Worm (Caenorhabditis elegans) whole organism, young adult: ENCODE results near the gene grk-1.

ENCODE experiments used
- B0035.1 ChIP-seq: sonication (generic microtip); optimal IDR thresholded peaks from 2 replicates; lab custom pipeline; 2016; ENCODE audit warnings: missing genetic modification characterization, mild to moderate bottlenecking, missing compliant biosample characterization, missing genotype, missing genetic modification reagents
- B0261.1 ChIP-seq: sonication (generic microtip); optimal IDR thresholded peaks from 2 replicates; lab custom pipeline; 2016; ENCODE audit warnings: mild to moderate bottlenecking, missing genetic modification characterization, moderate library complexity, missing compliant biosample characterization
- B0336.3 ChIP-seq: fragments of 200-800 bp; sonication (Bioruptor generic); IDR thresholded peaks from 2 replicates; pipeline ENCODE4 v1.3.6; 2022; ENCODE audit warnings: missing genetic modification characterization, missing compliant biosample characterization
- F10E7.11 ChIP-seq: sonication (generic microtip); optimal IDR thresholded peaks from 2 replicates; lab custom pipeline; 2017; ENCODE audit warnings: mild to moderate bottlenecking, missing genetic modification characterization, moderate library complexity, missing compliant biosample characterization
- F23B12.7 ChIP-seq: sonication (generic microtip); optimal IDR thresholded peaks from 2 replicates; lab custom pipeline; 2017; ENCODE audit warnings: missing genetic modification characterization, mild to moderate bottlenecking, missing compliant biosample characterization, antibody characterized with exemption, moderate library complexity; ENCODE audit not compliant: insufficient read depth
- F39B2.1 ChIP-seq: fragments of 200-800 bp; sonication (Bioruptor generic); IDR thresholded peaks from 2 replicates; pipeline ENCODE4 v1.3.6; 2022; ENCODE audit warnings: missing genetic modification reagents, missing genetic modification characterization, missing compliant biosample characterization
- F52B5.7 ChIP-seq: sonication (generic microtip); optimal IDR thresholded peaks from 2 replicates; lab custom pipeline; 2016; ENCODE audit warnings: mild to moderate bottlenecking, missing genetic modification characterization, missing compliant biosample characterization
- F57C9.4 ChIP-seq: sonication (generic microtip); optimal IDR thresholded peaks from 2 replicates; lab custom pipeline; 2017; ENCODE audit warnings: mild to moderate bottlenecking, missing genetic modification characterization, missing compliant biosample characterization
- T07F8.4 ChIP-seq: sonication (generic microtip); optimal IDR thresholded peaks from 2 replicates; lab custom pipeline; 2016; ENCODE audit warnings: mild to moderate bottlenecking, missing genetic modification characterization, moderate library complexity, missing compliant biosample characterization
- Y53F4B.3 ChIP-seq: fragments of 200-800 bp; sonication (Bioruptor generic); IDR thresholded peaks from 2 replicates; pipeline ENCODE4 v1.3.6; 2022; ENCODE audit warnings: missing genetic modification reagents, missing genetic modification characterization, missing compliant biosample characterization
- Y53G8AR.9 ChIP-seq: fragments of 200-800 bp; sonication (Bioruptor generic); conservative IDR thresholded peaks from 2 replicates; pipeline ENCODE4 v1.3.6; 2022; ENCODE audit warnings: missing genetic modification reagents, missing genetic modification characterization, missing compliant biosample characterization
- Y56A3A.18 ChIP-seq: fragments of 200-800 bp; sonication (Bioruptor generic); IDR thresholded peaks from 2 replicates; pipeline ENCODE4 v1.3.6; 2022; ENCODE audit warnings: missing genetic modification reagents, missing genetic modification characterization, missing compliant biosample characterization
- Y67H2A.10 ChIP-seq: fragments of 200-800 bp; sonication (Bioruptor generic); conservative IDR thresholded peaks from 2 replicates; pipeline ENCODE4 v1.3.6; 2022; ENCODE audit warnings: missing genetic modification reagents, missing genetic modification characterization, missing compliant biosample characterization
- Y95B8A.8 ChIP-seq: fragments of 200-800 bp; sonication (Bioruptor generic); IDR thresholded peaks from 2 replicates; pipeline ENCODE4 v1.3.6; 2022; ENCODE audit warnings: missing genetic modification reagents, missing genetic modification characterization, missing compliant biosample characterization
- aptf-3 ChIP-seq: fragments of 200-800 bp; sonication (Bioruptor generic); IDR thresholded peaks from 2 replicates; pipeline ENCODE4 v1.3.6; 2022; ENCODE audit warnings: missing genetic modification characterization, missing compliant biosample characterization
- atf-7 ChIP-seq: sonication (generic microtip); optimal IDR thresholded peaks from 2 replicates; lab custom pipeline; 2017; ENCODE audit warnings: mild to moderate bottlenecking, missing genetic modification characterization, missing compliant biosample characterization
- attf-6 ChIP-seq: fragments of 200-800 bp; sonication (Bioruptor generic); IDR thresholded peaks from 2 replicates; pipeline ENCODE4 v1.3.6; 2022; ENCODE audit warnings: missing genetic modification reagents, missing genetic modification characterization, missing compliant biosample characterization
- bed-1 ChIP-seq: fragments of 200-800 bp; sonication (Bioruptor generic); IDR thresholded peaks from 2 replicates; pipeline ENCODE4 v1.3.6; 2022; ENCODE audit warnings: missing genetic modification reagents, missing genetic modification characterization, missing compliant biosample characterization
- die-1 ChIP-seq: sonication (generic microtip); optimal IDR thresholded peaks from 2 replicates; lab custom pipeline; 2016; ENCODE audit warnings: missing genotype, mild to moderate bottlenecking, missing genetic modification characterization, missing compliant biosample characterization
- dpff-1 ChIP-seq: sonication (generic microtip); optimal IDR thresholded peaks from 2 replicates; lab custom pipeline; 2017; ENCODE audit warnings: mild to moderate bottlenecking, missing genetic modification characterization, missing compliant biosample characterization
- efl-1 ChIP-seq: fragments of 150-350 bp; optimal IDR thresholded peaks from 2 replicates; lab custom pipeline; 2014; ENCODE audit warnings: missing biosample characterization, missing genetic modification reagents, missing genetic modification characterization
- ets-4 ChIP-seq: fragments of 200-800 bp; sonication (Bioruptor generic); optimal IDR thresholded peaks from 2 replicates; lab custom pipeline; 2018; ENCODE audit warnings: mild to moderate bottlenecking, missing genetic modification characterization, missing compliant biosample characterization
- fkh-3 ChIP-seq: sonication (generic microtip); optimal IDR thresholded peaks from 2 replicates; lab custom pipeline; 2016; ENCODE audit warnings: mild to moderate bottlenecking, missing genetic modification characterization, missing compliant biosample characterization
- gei-17 ChIP-seq: fragments of 200-800 bp; sonication (Bioruptor generic); optimal IDR thresholded peaks from 2 replicates; lab custom pipeline; 2018; ENCODE audit warnings: mild to moderate bottlenecking, missing genetic modification characterization, missing compliant biosample characterization
- hmg-1.2 ChIP-seq: fragments of 200-800 bp; sonication (Bioruptor generic); IDR thresholded peaks from 2 replicates; pipeline ENCODE4 v1.3.6; 2022; ENCODE audit warnings: missing genetic modification reagents, missing genetic modification characterization, missing compliant biosample characterization
- hsf-1 ChIP-seq: fragments of 200-800 bp; sonication (Bioruptor generic); IDR thresholded peaks from 2 replicates; pipeline ENCODE4 v1.3.6; 2022; ENCODE audit warnings: missing genetic modification reagents, missing genetic modification characterization, missing compliant biosample characterization
- lag-1 ChIP-seq: fragments of 200-800 bp; sonication (Bioruptor generic); IDR thresholded peaks from 2 replicates; pipeline ENCODE4 v1.3.6; 2022; ENCODE audit warnings: missing genetic modification reagents, missing genetic modification characterization, missing compliant biosample characterization
- let-607 ChIP-seq, 2 experiments: fragments of 200-800 bp in 1 of 2; sonication (Bioruptor generic) in 1 of 2; sonication (generic microtip) in 1 of 2; optimal IDR thresholded peaks; 2 replicates each; lab custom pipeline; 2016 to 2018; ENCODE audit warnings: mild to moderate bottlenecking in 2 of 2, missing compliant biosample characterization in 2 of 2, missing genetic modification characterization in 2 of 2, moderate library complexity in 2 of 2, missing genotype in 1 of 2
- lin-26 ChIP-seq: fragments of 200-800 bp; sonication (Bioruptor generic); IDR thresholded peaks from 2 replicates; pipeline ENCODE4 v1.3.6; 2022; ENCODE audit warnings: missing genetic modification reagents, missing genetic modification characterization, missing compliant biosample characterization
- lir-1 ChIP-seq: fragments of 200-800 bp; sonication (Bioruptor generic); conservative IDR thresholded peaks from 2 replicates; pipeline ENCODE4 v1.3.6; 2022; ENCODE audit warnings: missing genetic modification reagents, missing genetic modification characterization, missing compliant biosample characterization
- lsl-1 ChIP-seq: fragments of 200-800 bp; sonication (Bioruptor generic); optimal IDR thresholded peaks from 2 replicates; lab custom pipeline; 2018; ENCODE audit warnings: mild to moderate bottlenecking, missing genetic modification characterization, moderate library complexity, missing compliant biosample characterization
- madf-10 ChIP-seq: sonication (generic microtip); optimal IDR thresholded peaks from 2 replicates; lab custom pipeline; 2016; ENCODE audit warnings: mild to moderate bottlenecking, missing genetic modification characterization, missing compliant biosample characterization
- mel-28 ChIP-seq: sonication (generic microtip); optimal IDR thresholded peaks from 2 replicates; lab custom pipeline; 2016; ENCODE audit warnings: borderline replicate concordance, mild to moderate bottlenecking, missing genetic modification characterization, missing compliant biosample characterization
- nfya-1 ChIP-seq: sonication (generic microtip); optimal IDR thresholded peaks from 2 replicates; lab custom pipeline; 2017; ENCODE audit warnings: antibody characterized with exemption, missing compliant biosample characterization, missing genetic modification characterization, borderline replicate concordance; ENCODE audit not compliant: insufficient read depth
- nfya-2 ChIP-seq: fragments of 200-800 bp; sonication (Bioruptor generic); IDR thresholded peaks from 2 replicates; pipeline ENCODE4 v1.3.6; 2022; ENCODE audit warnings: missing genetic modification reagents, missing genetic modification characterization, missing compliant biosample characterization
- nfyb-1 ChIP-seq: fragments of 200-800 bp; sonication (Bioruptor generic); IDR thresholded peaks from 2 replicates; pipeline ENCODE4 v1.3.6; 2022; ENCODE audit warnings: missing genetic modification reagents, missing genetic modification characterization, missing compliant biosample characterization
- pha-4 ChIP-seq: fragments of 150-350 bp; sonication (generic microtip); optimal IDR thresholded peaks from 2 replicates; lab custom pipeline; 2014; ENCODE audit warnings: missing biosample characterization, missing genetic modification reagents, missing genetic modification characterization
- rcor-1 ChIP-seq: fragments of 200-800 bp; sonication (Bioruptor generic); IDR thresholded peaks from 2 replicates; pipeline ENCODE4 v1.3.6; 2022; ENCODE audit warnings: missing genetic modification reagents, missing genetic modification characterization, missing compliant biosample characterization
- rpc-1 ChIP-seq, 2 experiments: fragments of 150-350 bp in 1 of 2; sonication (generic microtip) in 1 of 2; optimal IDR thresholded peaks; 2 replicates each; lab custom pipeline; 2014 to 2018; ENCODE audit warnings: missing biosample characterization in 1 of 2, missing genetic modification characterization in 1 of 2, missing genetic modification reagents in 1 of 2, missing genotype in 1 of 2
- snpc-1.1 ChIP-seq: sonication (generic microtip); optimal IDR thresholded peaks from 2 replicates; lab custom pipeline; 2017; ENCODE audit warnings: missing genetic modification characterization, mild to moderate bottlenecking, missing compliant biosample characterization, antibody characterized with exemption, moderate library complexity, missing genotype, missing genetic modification reagents; ENCODE audit not compliant: insufficient read depth
- snpc-1.3 ChIP-seq: sonication (generic microtip); optimal IDR thresholded peaks from 2 replicates; lab custom pipeline; 2017; ENCODE audit warnings: missing genetic modification characterization, mild to moderate bottlenecking, missing compliant biosample characterization, antibody characterized with exemption, moderate library complexity, missing genotype, missing genetic modification reagents; ENCODE audit not compliant: insufficient read depth
- snpc-4 ChIP-seq, 5 experiments: fragments of 150-350 bp in 1 of 5; sonication (generic microtip) in 4 of 5; optimal IDR thresholded peaks; 2 replicates each; lab custom pipeline; 2014 to 2018; ENCODE audit warnings: missing genetic modification characterization in 5 of 5, missing biosample characterization in 3 of 5, antibody characterized with exemption in 2 of 5, mild to moderate bottlenecking in 2 of 5, missing compliant biosample characterization in 2 of 5, missing genotype in 2 of 5, moderate library complexity in 2 of 5, missing genetic modification reagents in 1 of 5
- tlf-1 ChIP-seq: fragments of 200-800 bp; sonication (Bioruptor generic); optimal IDR thresholded peaks from 2 replicates; lab custom pipeline; 2018; ENCODE audit warnings: mild to moderate bottlenecking, missing genetic modification characterization, missing compliant biosample characterization
- unc-62 ChIP-seq: fragments of 150-350 bp; optimal IDR thresholded peaks from 2 replicates; lab custom pipeline; 2014; ENCODE audit warnings: missing biosample characterization, missing genetic modification reagents, missing genetic modification characterization
- ztf-28 ChIP-seq: fragments of 200-800 bp; sonication (Bioruptor generic); IDR thresholded peaks from 2 replicates; pipeline ENCODE4 v1.3.6; 2022; ENCODE audit warnings: missing genetic modification reagents, missing genetic modification characterization, missing compliant biosample characterization
- ztf-3 ChIP-seq: fragments of 200-800 bp; sonication (Bioruptor generic); optimal IDR thresholded peaks from 2 replicates; lab custom pipeline; 2018; ENCODE audit warnings: mild to moderate bottlenecking, missing genetic modification characterization, missing compliant biosample characterization

The grk-1 gene

DNA sequence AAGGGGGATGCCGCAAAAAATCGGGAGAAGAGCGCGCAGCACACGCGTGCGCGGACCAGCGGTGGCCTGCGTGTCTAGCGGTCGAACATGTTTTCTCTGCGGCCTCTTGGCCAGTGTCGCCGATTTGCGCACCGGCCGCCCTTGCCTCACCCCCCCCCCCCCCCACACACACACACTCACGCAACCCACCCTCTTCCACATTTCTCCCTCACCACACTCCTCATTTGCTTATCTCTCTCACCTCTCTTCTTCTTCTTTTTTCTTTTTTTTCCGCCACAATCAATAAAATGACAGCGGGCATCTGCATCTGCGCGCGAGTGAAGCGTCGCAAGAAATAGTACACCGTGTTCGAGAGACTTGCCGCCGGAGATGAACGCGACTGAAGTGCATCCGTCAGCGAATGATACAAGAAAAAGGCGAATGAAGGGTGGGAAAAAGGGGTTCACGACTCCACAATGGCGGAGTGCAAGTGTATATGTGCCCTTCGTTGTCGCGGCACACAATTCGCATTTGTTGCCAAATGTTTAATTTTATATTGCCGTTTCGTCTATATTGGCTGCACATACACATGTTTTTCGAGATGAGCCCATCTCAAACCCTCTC, 692 bp upstream of the grk-1 start (continued):
- TF ChIP-seq snpc-4 (GFP tag; optimal IDR thresholded peaks at IDR 0.05; lab: Kevin White, UChicago) = no peak
- no peak for TF ChIP-seq snpc-4 (tag; optimal IDR thresholded peaks at IDR 0.05; lab: Kevin White, UChicago)
- TF ChIP-seq die-1 (tag; lab: Kevin White, UChicago) = no peak
- TF ChIP-seq snpc-1.3 = peak; percentile 14
- TF ChIP-seq pha-4 (tag; lab: Kevin White, UChicago) = no peak
- TF ChIP-seq atf-7 = peak; percentile 44
- no peak for TF ChIP-seq F39B2.1 (GFP tag; lab: Robert Waterston, UW)
- TF ChIP-seq ztf-3 (GFP tag; lab: Kevin White, UChicago) = no peak
- no peak for TF ChIP-seq Y67H2A.10
- TF ChIP-seq lin-26 (GFP tag; lab: Robert Waterston, UW) = 0 out of 2 replicates have a peak, but pooled peaks have one; percentile 33
- TF ChIP-seq bed-1 (GFP tag; lab: Robert Waterston, UW) = no peak
- peak; percentile 73 for TF ChIP-seq hmg-1.2 (GFP tag; lab: Robert Waterston, UW)
- no peak for TF ChIP-seq Y53F4B.3 (GFP tag; lab: Robert Waterston, UW)
- TF ChIP-seq let-607 (tag; optimal IDR thresholded peaks at IDR 0.05; lab: Kevin White, UChicago) = no peak
- no peak for TF ChIP-seq lsl-1 (GFP tag; lab: Kevin White, UChicago)
- TF ChIP-seq madf-10 (tag; lab: Kevin White, UChicago) = no peak
- no peak for TF ChIP-seq rpc-1 (optimal IDR thresholded peaks at IDR 0.05; lab: Kevin White, UChicago)
- no peak for TF ChIP-seq rpc-1 (tag; optimal IDR thresholded peaks at IDR 0.05; lab: Kevin White, UChicago)
- no peak for TF ChIP-seq T07F8.4 (tag; lab: Kevin White, UChicago)
- peak; percentile 69 for TF ChIP-seq gei-17 (GFP tag; lab: Kevin White, UChicago)
- TF ChIP-seq Y53G8AR.9 = no peak
- TF ChIP-seq dpff-1 (tag; lab: Kevin White, UChicago) = no peak
- no peak for TF ChIP-seq unc-62 (GFP tag; lab: Kevin White, UChicago)
- no peak for TF ChIP-seq nfya-2 (GFP tag; lab: Robert Waterston, UW)
- TF ChIP-seq lag-1 (GFP tag; lab: Robert Waterston, UW) = no peak
- TF ChIP-seq F52B5.7 (tag; lab: Kevin White, UChicago) = no peak
- no peak for TF ChIP-seq ets-4 (GFP tag; lab: Kevin White, UChicago)
- no peak for TF ChIP-seq nfya-1 (tag; lab: Kevin White, UChicago)
- TF ChIP-seq F10E7.11 (tag; lab: Kevin White, UChicago) = no peak
- no peak for TF ChIP-seq Y95B8A.8 (GFP tag; lab: Robert Waterston, UW)
- TF ChIP-seq nfyb-1 (GFP tag; lab: Robert Waterston, UW) = peak; percentile 79; the same call in 1 of the 2 replicates
- TF ChIP-seq B0035.1 (tag; lab: Kevin White, UChicago) = no peak
- 0 out of 2 replicates have a peak, but pooled peaks have one; percentile 43 for TF ChIP-seq Y56A3A.18 (GFP tag; lab: Robert Waterston, UW)
- TF ChIP-seq rcor-1 = peak; percentile 41; the same call in 1 of the 2 replicates
- no peak for TF ChIP-seq mel-28 (tag; lab: Kevin White, UChicago)
- TF ChIP-seq attf-6 = no peak
- TF ChIP-seq efl-1 = no peak
- TF ChIP-seq fkh-3 = no peak
- peak; percentile 21 for TF ChIP-seq tlf-1 (GFP tag; lab: Kevin White, UChicago)
- 0 out of 2 replicates have a peak, but pooled peaks have one; percentile 16 for TF ChIP-seq lir-1 (GFP tag; lab: Robert Waterston, UW)
- TF ChIP-seq snpc-1.1 = no peak
- no peak for TF ChIP-seq ztf-28 (GFP tag; lab: Robert Waterston, UW)
- peak; percentile 80 for TF ChIP-seq B0336.3 (GFP tag; lab: Robert Waterston, UW)
- TF ChIP-seq F57C9.4 (tag; lab: Kevin White, UChicago) = no peak
- TF ChIP-seq hsf-1 (GFP tag; lab: Robert Waterston, UW) = no peak
- no peak for TF ChIP-seq B0261.1 (tag; lab: Kevin White, UChicago)
- no peak for TF ChIP-seq F23B12.7 (tag; lab: Kevin White, UChicago)
- no peak for TF ChIP-seq aptf-3 (GFP tag; lab: Robert Waterston, UW)
